Fruit fly (Drosophila melanogaster) whole organism, pupa: ENCODE data around the gene CG31145.

Experiments
- CG13204 ChIP-seq: fragments of 200-800 bp; sonication (Bioruptor generic); optimal IDR thresholded peaks from 2 replicates; lab custom pipeline; 2018; ENCODE audit warnings: missing biosample characterization, mild to moderate bottlenecking, missing genetic modification characterization, moderate library complexity
- CG14655 ChIP-seq: fragments of 200-800 bp; sonication (Bioruptor generic); optimal IDR thresholded peaks from 3 replicates; lab custom pipeline; 2017; ENCODE audit warnings: mild to moderate bottlenecking, missing biosample characterization, missing genetic modification reagents, missing genetic modification characterization
- CG15710 ChIP-seq: fragments of 200-800 bp; sonication (Bioruptor generic); optimal IDR thresholded peaks from 2 replicates; lab custom pipeline; 2018; ENCODE audit warnings: missing biosample characterization, mild to moderate bottlenecking, missing genetic modification characterization, moderate library complexity
- CG17806 ChIP-seq: fragments of 200-800 bp; sonication (Bioruptor generic); optimal IDR thresholded peaks from 2 replicates; lab custom pipeline; 2018; ENCODE audit warnings: missing biosample characterization, mild to moderate bottlenecking, missing genetic modification characterization, moderate library complexity
- CG32121 ChIP-seq: fragments of 200-800 bp; sonication (Bioruptor generic); IDR thresholded peaks from 2 replicates; pipeline ENCODE4 v1.3.6; 2022; ENCODE audit warnings: missing biosample characterization, missing genetic modification characterization
- CG34367 ChIP-seq: fragments of 200-800 bp; sonication (Bioruptor generic); optimal IDR thresholded peaks from 2 replicates; lab custom pipeline; 2018; ENCODE audit warnings: missing biosample characterization, mild to moderate bottlenecking, missing genetic modification characterization
- CG8159 ChIP-seq: fragments of 200-800 bp; sonication (Bioruptor generic); optimal IDR thresholded peaks from 3 replicates; lab custom pipeline; 2018; ENCODE audit warnings: missing biosample characterization, mild to moderate bottlenecking, missing genetic modification characterization, moderate library complexity
- D1 ChIP-seq: fragments of 200-800 bp; sonication (Bioruptor generic); optimal IDR thresholded peaks from 2 replicates; lab custom pipeline; 2018; ENCODE audit warnings: missing biosample characterization, mild to moderate bottlenecking, missing genetic modification characterization, moderate library complexity
- EcR ChIP-seq: fragments of 200-800 bp; sonication (Bioruptor generic); optimal IDR thresholded peaks from 3 replicates; lab custom pipeline; 2019; ENCODE audit warnings: missing biosample characterization, missing genetic modification characterization, mild to moderate bottlenecking, moderate library complexity, missing genetic modification reagents
- Ets98B ChIP-seq: fragments of 200-800 bp; sonication (Bioruptor generic); IDR thresholded peaks from 2 replicates; pipeline ENCODE4 v1.3.6; 2022; ENCODE audit warnings: missing biosample characterization, missing genetic modification characterization
- Pif1B ChIP-seq: fragments of 200-800 bp; sonication (Bioruptor generic); optimal IDR thresholded peaks from 3 replicates; lab custom pipeline; 2016; ENCODE audit warnings: missing biosample characterization, missing genetic modification characterization
- gl ChIP-seq: fragments of 200-800 bp; sonication (Bioruptor generic); optimal IDR thresholded peaks from 2 replicates; lab custom pipeline; 2018; ENCODE audit warnings: missing biosample characterization, mild to moderate bottlenecking, missing genetic modification characterization
- rn ChIP-seq: fragments of 200-800 bp; sonication (Bioruptor generic); IDR thresholded peaks from 2 replicates; pipeline ENCODE4 v1.3.6; 2022; ENCODE audit warnings: missing biosample characterization, missing genetic modification characterization

- TF ChIP-seq CG32121 (GFP tag; lab: Robert Waterston, UW), result no peak
- no peak for TF ChIP-seq D1 (tag; lab: Kevin White, UChicago)
- TF ChIP-seq rn (GFP tag; lab: Robert Waterston, UW), result no peak
- TF ChIP-seq CG14655 (GFP tag; lab: Kevin White, UChicago), result peak; percentile 16
- TF ChIP-seq Ets98B (GFP tag; lab: Robert Waterston, UW), result no peak; the same call in 1 of the 2 replicates
- no peak for TF ChIP-seq CG15710 (tag; lab: Kevin White, UChicago)
- TF ChIP-seq Pif1B (GFP tag; lab: Kevin White, UChicago), result no peak
- no peak for TF ChIP-seq EcR (GFP tag; lab: Kevin White, UChicago)
- TF ChIP-seq gl (tag; lab: Kevin White, UChicago), result peak; percentile 30
- no peak for TF ChIP-seq CG13204 (GFP tag; lab: Kevin White, UChicago)
- peak; percentile 13 for TF ChIP-seq CG17806
- TF ChIP-seq CG8159 (tag; lab: Kevin White, UChicago), result no peak
- TF ChIP-seq CG34367 (tag; lab: Kevin White, UChicago), result no peak
Observed at dm6 chr3R:23605315-23605881, 64.1 kb downstream of the CG31145 start, which contains the start of gene CG10184.
